Worm (Caenorhabditis elegans) whole organism, L4/young adult: Measurements from ENCODE around the gene lgmn-1.
A peak's percentile ranks its signal among the peaks of the same experiment; 100 is the strongest.

Experiments
- W03F9.2 ChIP-seq: fragments of 150-350 bp; optimal IDR thresholded peaks from 2 replicates; lab custom pipeline; 2014; ENCODE audit warnings: missing biosample characterization, missing genetic modification characterization
- dao-5 ChIP-seq: sonication (generic microtip); optimal IDR thresholded peaks from 2 replicates; lab custom pipeline; 2016; ENCODE audit warnings: missing genotype, missing genetic modification characterization, moderate library complexity, missing compliant biosample characterization
- him-1 ChIP-seq: sonication (generic microtip); optimal IDR thresholded peaks from 2 replicates; lab custom pipeline; 2016; ENCODE audit warnings: missing genotype, missing genetic modification reagents, missing genetic modification characterization, missing compliant biosample characterization

Gene lgmn-1

ce11 chrV:12494522-12494921, 18.3 kb upstream of the lgmn-1 start, which contains the start of gene mrps-11:
Gene mrps-11 (minus strand): TSS chrV:12494622.
- no peak for TF ChIP-seq W03F9.2 (tag; lab: Kevin White, UChicago)
- TF ChIP-seq him-1 (tag; lab: Kevin White, UChicago), result no peak
- no peak for TF ChIP-seq dao-5 (tag; lab: Kevin White, UChicago)

ce11 chrV:12497725-12498263, 15.1 kb upstream of the lgmn-1 start, which contains the start of the genes W04D2.4 and rbm-25:
Gene W04D2.4 (minus strand): TSS chrV:12497755.
Gene rbm-25 (plus strand): TSS chrV:12498213.
- TF ChIP-seq dao-5 (tag; lab: Kevin White, UChicago) (no peak), W03F9.2 (tag; lab: Kevin White, UChicago) (peak; percentile 80), him-1 (tag; lab: Kevin White, UChicago) (no peak)

- TF ChIP-seq W03F9.2 (tag; lab: Kevin White, UChicago) (no peak), dao-5 (tag; lab: Kevin White, UChicago) (no peak), him-1 (tag; lab: Kevin White, UChicago) (no peak)
These were observed 9.4 kb upstream of the lgmn-1 start, which contains the start of gene T28H10.1 for ce11 chrV:12503494-12503893. Gene T28H10.1 (plus strand): TSS chrV:12503794.

ce11 chrV:12505730-12506129, 7.1 kb upstream of the lgmn-1 start:
- no peak for TF ChIP-seq him-1 (tag; lab: Kevin White, UChicago)
- TF ChIP-seq dao-5 (tag; lab: Kevin White, UChicago), result no peak
- TF ChIP-seq W03F9.2 (tag; lab: Kevin White, UChicago), result no peak

- TF ChIP-seq W03F9.2 (tag; lab: Kevin White, UChicago), result no peak
- no peak for TF ChIP-seq dao-5 (tag; lab: Kevin White, UChicago)
- TF ChIP-seq him-1 (tag; lab: Kevin White, UChicago), result no peak
These were observed 6.7 kb upstream of the lgmn-1 start, which contains the start of gene nlp-46 for ce11 chrV:12506185-12506584. Gene nlp-46 (minus strand): TSS chrV:12506285.

ce11 chrV:12511946-12512345, 910 bp upstream of the lgmn-1 start:
- TF ChIP-seq W03F9.2 (tag; lab: Kevin White, UChicago), result no peak
- TF ChIP-seq him-1 (tag; lab: Kevin White, UChicago), result no peak
- TF ChIP-seq dao-5 (tag; lab: Kevin White, UChicago), result no peak

ce11 chrV:12513900-12514299, 1.0 kb downstream of the lgmn-1 start:
- TF ChIP-seq W03F9.2 (tag; lab: Kevin White, UChicago) (no peak), dao-5 (tag; lab: Kevin White, UChicago) (no peak), him-1 (tag; lab: Kevin White, UChicago) (no peak)

- no peak for TF ChIP-seq him-1 (tag; lab: Kevin White, UChicago)
- TF ChIP-seq dao-5 (tag; lab: Kevin White, UChicago), result no peak
- no peak for TF ChIP-seq W03F9.2 (tag; lab: Kevin White, UChicago)
These were observed 4.3 kb downstream of the lgmn-1 start, which contains the start of gene cal-1 for ce11 chrV:12517148-12517547. Gene cal-1 (minus strand): TSS chrV:12517248.

ce11 chrV:12517757-12518156, 4.9 kb downstream of the lgmn-1 start:
- TF ChIP-seq W03F9.2 (tag; lab: Kevin White, UChicago) (no peak), him-1 (tag; lab: Kevin White, UChicago) (no peak), dao-5 (tag; lab: Kevin White, UChicago) (no peak)

- no peak for TF ChIP-seq dao-5 (tag; lab: Kevin White, UChicago)
- TF ChIP-seq W03F9.2 (tag; lab: Kevin White, UChicago), result no peak
- no peak for TF ChIP-seq him-1 (tag; lab: Kevin White, UChicago)
These were observed 5.9 kb downstream of the lgmn-1 start for ce11 chrV:12518770-12519169.

ce11 chrV:12523356-12523755, 10.5 kb downstream of the lgmn-1 start:
- no peak for TF ChIP-seq dao-5 (tag; lab: Kevin White, UChicago)
- no peak for TF ChIP-seq him-1 (tag; lab: Kevin White, UChicago)
- TF ChIP-seq W03F9.2 (tag; lab: Kevin White, UChicago), result no peak

ce11 chrV:12525526-12525925, 12.7 kb downstream of the lgmn-1 start, which contains the start of gene dyf-4:
Gene dyf-4 (minus strand): TSS chrV:12525738.
- TF ChIP-seq dao-5 (tag; lab: Kevin White, UChicago) (no peak), W03F9.2 (tag; lab: Kevin White, UChicago) (no peak), him-1 (tag; lab: Kevin White, UChicago) (no peak)

ce11 chrV:12526124-12526523, 13.3 kb downstream of the lgmn-1 start:
- TF ChIP-seq dao-5 (tag; lab: Kevin White, UChicago), result no peak
- TF ChIP-seq W03F9.2 (tag; lab: Kevin White, UChicago), result no peak
- TF ChIP-seq him-1 (tag; lab: Kevin White, UChicago), result no peak

- TF ChIP-seq dao-5 (tag; lab: Kevin White, UChicago) (no peak), W03F9.2 (tag; lab: Kevin White, UChicago) (no peak), him-1 (tag; lab: Kevin White, UChicago) (no peak)
These were observed 13.9 kb downstream of the lgmn-1 start, which contains the start of gene F45D3.1 for ce11 chrV:12526758-12527157. Gene F45D3.1 (plus strand): TSS chrV:12527058.
